Worm (Caenorhabditis elegans) whole organism, young adult: Measurements from ENCODE around the gene F20D1.3.

Experiments used
- B0019.2 ChIP-seq: fragments of 200-800 bp; sonication (Bioruptor generic); conservative IDR thresholded peaks from 2 replicates; pipeline ENCODE4 v1.3.6; 2022; ENCODE audit warnings: missing genetic modification reagents, missing genetic modification characterization, missing compliant biosample characterization
- B0035.1 ChIP-seq: sonication (generic microtip); optimal IDR thresholded peaks from 2 replicates; lab custom pipeline; 2016; ENCODE audit warnings: missing genetic modification characterization, mild to moderate bottlenecking, missing compliant biosample characterization, missing genotype, missing genetic modification reagents
- B0336.3 ChIP-seq: fragments of 200-800 bp; sonication (Bioruptor generic); IDR thresholded peaks from 2 replicates; pipeline ENCODE4 v1.3.6; 2022; ENCODE audit warnings: missing genetic modification characterization, missing compliant biosample characterization
- C06A6.2 ChIP-seq: fragments of 200-800 bp; sonication (Bioruptor generic); conservative IDR thresholded peaks from 2 replicates; pipeline ENCODE4 v1.3.6; 2022; ENCODE audit warnings: missing genetic modification characterization, missing compliant biosample characterization
- D2030.7 ChIP-seq: fragments of 200-800 bp; sonication (Bioruptor generic); IDR thresholded peaks from 2 replicates; pipeline ENCODE4 v1.3.6; 2022; ENCODE audit warnings: missing genetic modification reagents, missing genetic modification characterization, missing compliant biosample characterization
- F22D6.2 ChIP-seq: sonication (generic microtip); optimal IDR thresholded peaks from 2 replicates; lab custom pipeline; 2016; ENCODE audit warnings: mild to moderate bottlenecking, missing genetic modification characterization, missing compliant biosample characterization
- F57A8.1 ChIP-seq: fragments of 200-800 bp; sonication (Bioruptor generic); optimal IDR thresholded peaks from 2 replicates; lab custom pipeline; 2018; ENCODE audit warnings: mild to moderate bottlenecking, missing genetic modification characterization, moderate library complexity, missing compliant biosample characterization
- F57C9.4 ChIP-seq: sonication (generic microtip); optimal IDR thresholded peaks from 2 replicates; lab custom pipeline; 2017; ENCODE audit warnings: mild to moderate bottlenecking, missing genetic modification characterization, missing compliant biosample characterization
- K11D2.4 ChIP-seq: fragments of 200-800 bp; sonication (Bioruptor generic); IDR thresholded peaks from 2 replicates; pipeline ENCODE4 v1.3.6; 2022; ENCODE audit warnings: missing genetic modification reagents, missing genetic modification characterization, missing compliant biosample characterization
- T07F8.4 ChIP-seq: sonication (generic microtip); optimal IDR thresholded peaks from 2 replicates; lab custom pipeline; 2016; ENCODE audit warnings: mild to moderate bottlenecking, missing genetic modification characterization, moderate library complexity, missing compliant biosample characterization
- T26A5.8 ChIP-seq: sonication (generic microtip); optimal IDR thresholded peaks from 2 replicates; lab custom pipeline; 2016; ENCODE audit warnings: missing genetic modification characterization, missing compliant biosample characterization
- Y53G8AR.9 ChIP-seq: fragments of 200-800 bp; sonication (Bioruptor generic); conservative IDR thresholded peaks from 2 replicates; pipeline ENCODE4 v1.3.6; 2022; ENCODE audit warnings: missing genetic modification reagents, missing genetic modification characterization, missing compliant biosample characterization
- Y56A3A.18 ChIP-seq: fragments of 200-800 bp; sonication (Bioruptor generic); IDR thresholded peaks from 2 replicates; pipeline ENCODE4 v1.3.6; 2022; ENCODE audit warnings: missing genetic modification reagents, missing genetic modification characterization, missing compliant biosample characterization
- Y67H2A.10 ChIP-seq: fragments of 200-800 bp; sonication (Bioruptor generic); conservative IDR thresholded peaks from 2 replicates; pipeline ENCODE4 v1.3.6; 2022; ENCODE audit warnings: missing genetic modification reagents, missing genetic modification characterization, missing compliant biosample characterization
- ZK185.1 ChIP-seq: sonication (generic microtip); optimal IDR thresholded peaks from 2 replicates; lab custom pipeline; 2016; ENCODE audit warnings: mild to moderate bottlenecking, missing genetic modification characterization, missing compliant biosample characterization; ENCODE audit not compliant: poor library complexity, severe bottlenecking
- akir-1 ChIP-seq: fragments of 200-800 bp; sonication (Bioruptor generic); optimal IDR thresholded peaks from 2 replicates; lab custom pipeline; 2018; ENCODE audit warnings: mild to moderate bottlenecking, missing genetic modification characterization, moderate library complexity, missing compliant biosample characterization
- ama-1 ChIP-seq, 3 experiments: fragments of 150-350 bp in 1 of 3; sonication (generic microtip) in 2 of 3; optimal IDR thresholded peaks; 2 replicates each; lab custom pipeline; 2014 to 2018; ENCODE audit warnings: missing biosample characterization in 2 of 3, missing genetic modification characterization in 2 of 3, missing genetic modification reagents in 2 of 3
- aptf-2 ChIP-seq: fragments of 200-800 bp; sonication (Bioruptor generic); conservative IDR thresholded peaks from 2 replicates; pipeline ENCODE4 v1.3.6; 2022; ENCODE audit warnings: missing genetic modification reagents, missing genetic modification characterization, missing compliant biosample characterization
- attf-3 ChIP-seq: fragments of 200-800 bp; sonication (Bioruptor generic); conservative IDR thresholded peaks from 2 replicates; pipeline ENCODE4 v1.3.6; 2022; ENCODE audit warnings: missing genetic modification reagents, missing genetic modification characterization, missing compliant biosample characterization
- bed-1 ChIP-seq: fragments of 200-800 bp; sonication (Bioruptor generic); IDR thresholded peaks from 2 replicates; pipeline ENCODE4 v1.3.6; 2022; ENCODE audit warnings: missing genetic modification reagents, missing genetic modification characterization, missing compliant biosample characterization
- ccch-3 ChIP-seq: fragments of 200-800 bp; sonication (Bioruptor generic); optimal IDR thresholded peaks from 2 replicates; lab custom pipeline; 2018; ENCODE audit warnings: mild to moderate bottlenecking, missing genetic modification characterization, missing compliant biosample characterization
- cebp-1 ChIP-seq, 2 experiments: fragments of 200-800 bp in 1 of 2; sonication (Bioruptor generic) in 1 of 2; sonication (generic microtip) in 1 of 2; IDR thresholded peaks in 1 of 2; optimal IDR thresholded peaks in 1 of 2; 2 replicates each; pipeline versions ENCODE4 v1.3.6 to Lab custom; 2017 to 2022; ENCODE audit warnings: missing compliant biosample characterization in 2 of 2, missing genetic modification characterization in 2 of 2, mild to moderate bottlenecking in 1 of 2, missing genetic modification reagents in 1 of 2, moderate library complexity in 1 of 2
- cebp-2 ChIP-seq: fragments of 200-800 bp; sonication (Bioruptor generic); IDR thresholded peaks from 2 replicates; pipeline ENCODE4 v1.3.6; 2022; ENCODE audit warnings: missing genetic modification characterization, missing compliant biosample characterization
- ceh-100 ChIP-seq: fragments of 200-800 bp; sonication (Bioruptor generic); IDR thresholded peaks from 2 replicates; pipeline ENCODE4 v1.3.6; 2022; ENCODE audit warnings: missing genetic modification reagents, missing genetic modification characterization, missing compliant biosample characterization
- chd-7 ChIP-seq: sonication (generic microtip); optimal IDR thresholded peaks from 2 replicates; lab custom pipeline; 2016; ENCODE audit warnings: mild to moderate bottlenecking, missing genetic modification characterization, moderate library complexity, missing compliant biosample characterization
- dpl-1 ChIP-seq: fragments of 150-350 bp; optimal IDR thresholded peaks from 2 replicates; lab custom pipeline; 2014; ENCODE audit warnings: missing biosample characterization, missing genetic modification reagents, missing genetic modification characterization
- fkh-3 ChIP-seq: sonication (generic microtip); optimal IDR thresholded peaks from 2 replicates; lab custom pipeline; 2016; ENCODE audit warnings: mild to moderate bottlenecking, missing genetic modification characterization, missing compliant biosample characterization
- gei-17 ChIP-seq: fragments of 200-800 bp; sonication (Bioruptor generic); optimal IDR thresholded peaks from 2 replicates; lab custom pipeline; 2018; ENCODE audit warnings: mild to moderate bottlenecking, missing genetic modification characterization, missing compliant biosample characterization
- him-1 ChIP-seq: sonication (generic microtip); optimal IDR thresholded peaks from 2 replicates; lab custom pipeline; 2016; ENCODE audit warnings: missing genotype, missing genetic modification reagents, missing genetic modification characterization, missing compliant biosample characterization
- hlh-12 ChIP-seq: sonication (generic microtip); optimal IDR thresholded peaks from 2 replicates; lab custom pipeline; 2016; ENCODE audit warnings: missing genetic modification characterization, missing compliant biosample characterization
- hrde-1 ChIP-seq: sonication (generic microtip); optimal IDR thresholded peaks from 2 replicates; lab custom pipeline; 2016; ENCODE audit warnings: missing genetic modification characterization, mild to moderate bottlenecking, missing compliant biosample characterization, moderate library complexity, missing genotype, missing genetic modification reagents, borderline replicate concordance
- lin-40 ChIP-seq: sonication (generic microtip); optimal IDR thresholded peaks from 2 replicates; lab custom pipeline; 2016; ENCODE audit warnings: missing genetic modification characterization, mild to moderate bottlenecking, missing compliant biosample characterization, missing genotype, missing genetic modification reagents
- madf-6 ChIP-seq: fragments of 200-800 bp; sonication (Bioruptor generic); IDR thresholded peaks from 2 replicates; pipeline ENCODE4 v1.3.6; 2022; ENCODE audit warnings: missing genetic modification reagents, missing genetic modification characterization, missing compliant biosample characterization
- madf-8 ChIP-seq: fragments of 200-800 bp; sonication (Bioruptor generic); conservative IDR thresholded peaks from 2 replicates; pipeline ENCODE4 v1.3.6; 2022; ENCODE audit warnings: missing genetic modification reagents, missing genetic modification characterization, missing compliant biosample characterization
- rcor-1 ChIP-seq: fragments of 200-800 bp; sonication (Bioruptor generic); IDR thresholded peaks from 2 replicates; pipeline ENCODE4 v1.3.6; 2022; ENCODE audit warnings: missing genetic modification reagents, missing genetic modification characterization, missing compliant biosample characterization
- sdz-38 ChIP-seq: sonication (generic microtip); optimal IDR thresholded peaks from 2 replicates; lab custom pipeline; 2016; ENCODE audit warnings: missing genotype, missing genetic modification characterization, missing compliant biosample characterization
- snpc-1.1 ChIP-seq: sonication (generic microtip); optimal IDR thresholded peaks from 2 replicates; lab custom pipeline; 2017; ENCODE audit warnings: missing genetic modification characterization, mild to moderate bottlenecking, missing compliant biosample characterization, antibody characterized with exemption, moderate library complexity, missing genotype, missing genetic modification reagents; ENCODE audit not compliant: insufficient read depth
- snpc-1.3 ChIP-seq: sonication (generic microtip); optimal IDR thresholded peaks from 2 replicates; lab custom pipeline; 2017; ENCODE audit warnings: missing genetic modification characterization, mild to moderate bottlenecking, missing compliant biosample characterization, antibody characterized with exemption, moderate library complexity, missing genotype, missing genetic modification reagents; ENCODE audit not compliant: insufficient read depth
- snpc-3.4 ChIP-seq: sonication (generic microtip); optimal IDR thresholded peaks from 2 replicates; lab custom pipeline; 2017; ENCODE audit warnings: missing genetic modification characterization, mild to moderate bottlenecking, missing compliant biosample characterization, antibody characterized with exemption, moderate library complexity, missing genotype, missing genetic modification reagents
- tbx-9 ChIP-seq: sonication (generic microtip); optimal IDR thresholded peaks from 2 replicates; lab custom pipeline; 2016; ENCODE audit warnings: borderline replicate concordance, missing genetic modification characterization, inconsistent platforms, missing compliant biosample characterization
- unc-130 ChIP-seq: sonication (generic microtip); optimal IDR thresholded peaks from 2 replicates; lab custom pipeline; 2016; ENCODE audit warnings: missing genetic modification reagents, missing genetic modification characterization, missing compliant biosample characterization
- xnd-1 ChIP-seq: sonication (generic microtip); optimal IDR thresholded peaks from 2 replicates; lab custom pipeline; 2016; ENCODE audit warnings: missing genotype, missing genetic modification reagents, missing genetic modification characterization, missing compliant biosample characterization
- ztf-18 ChIP-seq: sonication (generic microtip); optimal IDR thresholded peaks from 2 replicates; lab custom pipeline; 2016; ENCODE audit warnings: missing genotype, mild to moderate bottlenecking, missing genetic modification characterization, missing compliant biosample characterization
- ztf-22 ChIP-seq: fragments of 200-800 bp; sonication (Bioruptor generic); optimal IDR thresholded peaks from 2 replicates; lab custom pipeline; 2018; ENCODE audit warnings: mild to moderate bottlenecking, missing genetic modification characterization, moderate library complexity, missing compliant biosample characterization
- ztf-6 ChIP-seq: fragments of 200-800 bp; sonication (Bioruptor generic); IDR thresholded peaks from 2 replicates; pipeline ENCODE4 v1.3.6; 2022; ENCODE audit warnings: missing genetic modification reagents, missing genetic modification characterization, missing compliant biosample characterization

F20D1.3 gene

DNA sequence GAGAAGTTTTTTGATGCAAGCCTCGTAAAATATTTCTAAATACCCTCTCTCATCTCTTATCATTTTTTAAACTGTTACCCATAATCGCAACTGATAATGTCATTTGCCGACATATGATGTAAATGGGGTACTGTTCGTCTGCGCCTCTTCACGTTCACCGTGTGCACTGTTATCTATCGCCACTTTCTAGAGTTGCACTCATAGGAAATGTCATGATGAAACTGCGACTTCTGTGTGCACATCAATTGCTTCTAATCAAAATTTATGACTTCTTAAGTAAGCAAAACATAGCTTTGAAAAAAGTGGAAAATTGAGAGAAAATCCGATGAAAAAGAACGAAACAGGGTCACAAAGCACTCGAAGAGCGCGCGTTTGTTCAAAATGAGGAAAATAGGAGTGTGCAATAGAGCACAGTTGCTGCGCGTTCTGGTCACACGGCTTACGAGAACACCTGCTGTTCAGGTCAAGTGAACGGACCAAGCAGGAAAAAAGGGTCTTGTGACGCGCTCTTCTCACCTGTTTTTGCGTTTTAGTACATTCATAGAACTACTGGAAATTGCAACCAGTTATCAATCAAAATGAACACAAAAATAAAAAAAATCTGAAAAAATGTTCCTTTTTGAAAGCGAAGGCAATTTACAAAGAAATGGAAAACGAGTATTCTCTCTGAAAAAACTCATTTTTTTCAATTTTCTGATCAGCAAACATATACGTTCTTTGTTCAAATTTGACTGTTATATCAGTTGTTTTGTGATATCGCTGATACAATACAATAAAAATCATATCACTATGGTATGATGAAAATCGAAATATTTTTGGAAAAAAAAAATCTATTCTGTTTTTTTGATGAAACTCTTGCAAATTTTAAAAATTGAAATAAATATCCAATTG is 29.2 kb upstream of the F20D1.3 start (continued):
- TF ChIP-seq B0019.2 (GFP tag; lab: Robert Waterston, UW) (no peak), bed-1 (GFP tag; lab: Robert Waterston, UW) (no peak), fkh-3 (tag; lab: Kevin White, UChicago) (no peak), Y53G8AR.9 (no peak), cebp-2 (GFP tag; lab: Robert Waterston, UW) (peak; percentile 76; the same call in 1 of the 2 replicates), hrde-1 (tag; lab: Kevin White, UChicago) (no peak), cebp-1 (GFP tag; IDR thresholded peaks at IDR 0.05; lab: Robert Waterston, UW) (no peak), cebp-1 (tag; optimal IDR thresholded peaks at IDR 0.05; lab: Kevin White, UChicago) (peak; percentile 59), ztf-18 (tag; lab: Kevin White, UChicago) (no peak), xnd-1 (tag; lab: Kevin White, UChicago) (no peak), B0035.1 (tag; lab: Kevin White, UChicago) (no peak), akir-1 (GFP tag; lab: Kevin White, UChicago) (no peak), aptf-2 (GFP tag; lab: Robert Waterston, UW) (no peak), madf-6 (GFP tag; lab: Robert Waterston, UW) (no peak), rcor-1 (GFP tag; lab: Robert Waterston, UW) (no peak), ZK185.1 (tag; lab: Kevin White, UChicago) (no peak), F57C9.4 (tag; lab: Kevin White, UChicago) (no peak), ztf-6 (GFP tag; lab: Robert Waterston, UW) (no peak), F57A8.1 (GFP tag; lab: Kevin White, UChicago) (no peak), tbx-9 (tag; lab: Kevin White, UChicago) (no peak), snpc-1.3 (tag; lab: Kevin White, UChicago) (no peak), T26A5.8 (tag; lab: Kevin White, UChicago) (no peak), T07F8.4 (tag; lab: Kevin White, UChicago) (no peak), Y67H2A.10 (GFP tag; lab: Robert Waterston, UW) (no peak), ccch-3 (GFP tag; lab: Kevin White, UChicago) (no peak), ama-1 (optimal IDR thresholded peaks at IDR 0.05; lab: Kevin White, UChicago) (no peak), ama-1 (GFP tag; optimal IDR thresholded peaks at IDR 0.05; lab: Kevin White, UChicago) (no peak), dpl-1 (GFP tag; lab: Kevin White, UChicago) (no peak), him-1 (tag; lab: Kevin White, UChicago) (no peak), madf-8 (GFP tag; lab: Robert Waterston, UW) (no peak), C06A6.2 (GFP tag; lab: Robert Waterston, UW) (no peak), lin-40 (tag; lab: Kevin White, UChicago) (no peak), K11D2.4 (0 out of 2 replicates have a peak, but pooled peaks have one; percentile 16), sdz-38 (tag; lab: Kevin White, UChicago) (no peak), hlh-12 (tag; lab: Kevin White, UChicago) (no peak), ztf-22 (peak; percentile 49), unc-130 (GFP tag; lab: Kevin White, UChicago) (no peak), chd-7 (tag; lab: Kevin White, UChicago) (no peak), snpc-1.1 (no peak), B0336.3 (GFP tag; lab: Robert Waterston, UW) (no peak; the same call in 1 of the 2 replicates), gei-17 (GFP tag; lab: Kevin White, UChicago) (no peak), Y56A3A.18 (GFP tag; lab: Robert Waterston, UW) (no peak), ceh-100 (GFP tag; lab: Robert Waterston, UW) (no peak), D2030.7 (no peak), F22D6.2 (no peak), attf-3 (no peak), snpc-3.4 (tag; lab: Kevin White, UChicago) (no peak)
